Fruit fly (Drosophila melanogaster) whole organism, embryonic: ENCODE measurements around the gene PLCXD.

Source experiments
- CG10267 ChIP-seq: fragments of 200-800 bp; sonication (Bioruptor generic); optimal IDR thresholded peaks from 2 replicates; lab custom pipeline; 2018; ENCODE audit warnings: missing biosample characterization, mild to moderate bottlenecking, missing genetic modification characterization, moderate library complexity
- CG13287 ChIP-seq: fragments of 200-800 bp; sonication (Bioruptor generic); IDR thresholded peaks from 2 replicates; pipeline ENCODE4 v1.3.6; 2022; ENCODE audit warnings: missing biosample characterization, missing genetic modification characterization; ENCODE audit not compliant: partially characterized antibody
- CG15011 ChIP-seq: fragments of 200-800 bp; sonication (Bioruptor generic); optimal IDR thresholded peaks from 3 replicates; lab custom pipeline; 2018; ENCODE audit warnings: missing biosample characterization, mild to moderate bottlenecking, missing genetic modification characterization
- CG17612 ChIP-seq: fragments of 200-800 bp; sonication (Bioruptor generic); IDR thresholded peaks from 2 replicates; pipeline ENCODE4 v1.3.6; 2022; ENCODE audit warnings: missing biosample characterization, missing genetic modification characterization
- CG18476 ChIP-seq: fragments of 200-800 bp; sonication (Bioruptor generic); optimal IDR thresholded peaks from 2 replicates; lab custom pipeline; 2016; ENCODE audit warnings: missing biosample characterization, mild to moderate bottlenecking, missing genetic modification characterization
- CG32767 ChIP-seq: fragments of 200-800 bp; sonication (Bioruptor generic); IDR thresholded peaks from 2 replicates; pipeline ENCODE4 v1.3.6; 2022; ENCODE audit warnings: missing biosample characterization, missing genetic modification characterization
- CG32772 ChIP-seq: fragments of 200-800 bp; sonication (Bioruptor generic); IDR thresholded peaks from 2 replicates; pipeline ENCODE4 v1.3.6; 2022; ENCODE audit warnings: missing biosample characterization, missing genetic modification characterization
- CG4617 ChIP-seq: fragments of 200-800 bp; sonication (Bioruptor generic); optimal IDR thresholded peaks from 3 replicates; lab custom pipeline; 2016; ENCODE audit warnings: missing biosample characterization, missing genetic modification characterization, borderline replicate concordance
- CG7372 ChIP-seq: fragments of 200-800 bp; sonication (Bioruptor generic); IDR thresholded peaks from 2 replicates; pipeline ENCODE4 v1.3.6; 2022; ENCODE audit warnings: missing biosample characterization, missing genetic modification characterization
- Dp ChIP-seq: fragments of 200-800 bp; sonication (Bioruptor generic); optimal IDR thresholded peaks from 2 replicates; lab custom pipeline; 2018; ENCODE audit warnings: missing biosample characterization, mild to moderate bottlenecking, missing genetic modification characterization, moderate library complexity
- E2f2 ChIP-seq: fragments of 200-800 bp; sonication (Bioruptor generic); IDR thresholded peaks from 2 replicates; pipeline ENCODE4 v1.3.6; 2022; ENCODE audit warnings: missing biosample characterization, missing genetic modification characterization
- Eip74EF ChIP-seq, 2 experiments: fragments of 200-800 bp in 1 of 2; fragments of >200 bp in 1 of 2; sonication (Bioruptor generic) in 1 of 2; optimal IDR thresholded peaks; 2 replicates each; lab custom pipeline; 2017 to 2019; ENCODE audit warnings: missing biosample characterization in 2 of 2, missing genetic modification characterization in 2 of 2, mild to moderate bottlenecking in 1 of 2, moderate library complexity in 1 of 2
- HLH3B ChIP-seq: fragments of 200-800 bp; sonication (Bioruptor generic); IDR thresholded peaks from 2 replicates; pipeline ENCODE4 v1.3.6; 2022; ENCODE audit warnings: missing biosample characterization, missing genetic modification characterization
- HLHmδ ChIP-seq: fragments of 200-800 bp; sonication (Bioruptor generic); optimal IDR thresholded peaks from 2 replicates; lab custom pipeline; 2018; ENCODE audit warnings: missing biosample characterization, mild to moderate bottlenecking, missing genetic modification characterization, moderate library complexity
- Hr78 ChIP-seq, 2 experiments: fragments of 200-800 bp in 1 of 2; fragments of >200 bp in 1 of 2; sonication (Bioruptor generic) in 1 of 2; optimal IDR thresholded peaks; 2 replicates each; lab custom pipeline; 2017 to 2019; ENCODE audit warnings: missing biosample characterization in 2 of 2, missing genetic modification characterization in 2 of 2, mild to moderate bottlenecking in 1 of 2, moderate library complexity in 1 of 2
- Tbp ChIP-seq: fragments of >200 bp; optimal IDR thresholded peaks from 2 replicates; lab custom pipeline; 2018; ENCODE audit warnings: missing biosample characterization, missing genetic modification characterization
- amos ChIP-seq: fragments of 200-800 bp; sonication (Bioruptor generic); IDR thresholded peaks from 2 replicates; pipeline ENCODE4 v1.3.6; 2022; ENCODE audit warnings: missing biosample characterization, missing genetic modification characterization; ENCODE audit not compliant: partially characterized antibody
- fd96Cb ChIP-seq: fragments of 200-800 bp; sonication (Bioruptor generic); optimal IDR thresholded peaks from 2 replicates; lab custom pipeline; 2018; ENCODE audit warnings: missing biosample characterization, mild to moderate bottlenecking, missing genetic modification characterization, moderate library complexity
- lmd ChIP-seq: fragments of 200-800 bp; sonication (Bioruptor generic); IDR thresholded peaks from 2 replicates; pipeline ENCODE4 v1.3.6; 2022; ENCODE audit warnings: missing biosample characterization, missing genetic modification characterization
- maf-S ChIP-seq: fragments of 200-800 bp; sonication (Bioruptor generic); optimal IDR thresholded peaks from 2 replicates; lab custom pipeline; 2016; ENCODE audit warnings: missing biosample characterization, missing genetic modification characterization
- mld ChIP-seq: fragments of 200-800 bp; sonication (Bioruptor generic); IDR thresholded peaks from 3 replicates; pipeline ENCODE4 v1.3.6; 2022; ENCODE audit warnings: missing biosample characterization, missing genetic modification characterization; ENCODE audit not compliant: partially characterized antibody
- nom ChIP-seq: fragments of 200-800 bp; sonication (Bioruptor generic); optimal IDR thresholded peaks from 2 replicates; lab custom pipeline; 2017; ENCODE audit warnings: missing biosample characterization, missing genetic modification characterization, mild to moderate bottlenecking, moderate library complexity, missing genetic modification reagents
- odd ChIP-seq: fragments of 200-800 bp; sonication (Bioruptor generic); optimal IDR thresholded peaks from 2 replicates; lab custom pipeline; 2017; ENCODE audit warnings: missing biosample characterization, mild to moderate bottlenecking, missing genetic modification characterization
- otp ChIP-seq: fragments of 200-800 bp; sonication (Bioruptor generic); IDR thresholded peaks from 3 replicates; pipeline ENCODE4, ENCODE4 v1.3.6; 2022; ENCODE audit warnings: missing biosample characterization, missing genetic modification characterization

The PLCXD gene

dm6 chr2L:12097698-12098097, 48.5 kb downstream of the PLCXD start, which contains the start of gene Ced-12 (continued):
- no peak for TF ChIP-seq CG7372 (GFP tag; lab: Robert Waterston, UW)
- TF ChIP-seq nom (GFP tag; lab: Kevin White, UChicago): no peak
- TF ChIP-seq Dp (GFP tag; lab: Kevin White, UChicago): peak; percentile 90
- no peak for TF ChIP-seq maf-S (GFP tag; lab: Kevin White, UChicago)
- peak; percentile 96 for TF ChIP-seq E2f2 (GFP tag; lab: Robert Waterston, UW)
- TF ChIP-seq Hr78 (GFP tag; optimal IDR thresholded peaks at IDR 0.05; lab: Kevin White, UChicago): no peak
- TF ChIP-seq CG18476 (GFP tag; lab: Kevin White, UChicago): no peak
- TF ChIP-seq HLHmδ (GFP tag; lab: Kevin White, UChicago): no peak
- peak; percentile 87 for TF ChIP-seq CG4617 (GFP tag; lab: Kevin White, UChicago)
- TF ChIP-seq otp: no peak
- no peak for TF ChIP-seq fd96Cb (tag; lab: Kevin White, UChicago)
- no peak for TF ChIP-seq Eip74EF (GFP tag; optimal IDR thresholded peaks at IDR 0.05; lab: Kevin White, UChicago)
- TF ChIP-seq CG13287 (GFP tag; lab: Robert Waterston, UW): peak; percentile 17; the same call in 1 of the 2 replicates
- no peak for TF ChIP-seq amos (GFP tag; lab: Robert Waterston, UW)
- no peak for TF ChIP-seq Tbp (GFP tag; lab: Kevin White, UChicago)
- TF ChIP-seq lmd (GFP tag; lab: Robert Waterston, UW): no peak
- no peak for TF ChIP-seq CG15011 (GFP tag; lab: Kevin White, UChicago)
- no peak for TF ChIP-seq mld (GFP tag; lab: Robert Waterston, UW)
- no peak for TF ChIP-seq odd
- no peak for TF ChIP-seq CG32767 (GFP tag; lab: Robert Waterston, UW)
- no peak for TF ChIP-seq HLH3B (GFP tag; lab: Robert Waterston, UW)
- peak; percentile 50; the same call in 1 of the 2 replicates for TF ChIP-seq CG32772
- no peak for TF ChIP-seq CG17612 (GFP tag; lab: Robert Waterston, UW)
- peak; percentile 69 for TF ChIP-seq CG10267 (tag; lab: Kevin White, UChicago)
